Fruit fly (Drosophila melanogaster) whole organism, pupa: ENCODE results near the gene Cep290.
A peak's percentile ranks its signal among the peaks of the same experiment; 100 is the strongest.

Experiments used
- CG13204 ChIP-seq: fragments of 200-800 bp; sonication (Bioruptor generic); optimal IDR thresholded peaks from 2 replicates; lab custom pipeline; 2018; ENCODE audit warnings: missing biosample characterization, mild to moderate bottlenecking, missing genetic modification characterization, moderate library complexity
- CG14655 ChIP-seq: fragments of 200-800 bp; sonication (Bioruptor generic); optimal IDR thresholded peaks from 3 replicates; lab custom pipeline; 2017; ENCODE audit warnings: mild to moderate bottlenecking, missing biosample characterization, missing genetic modification reagents, missing genetic modification characterization
- CG15710 ChIP-seq: fragments of 200-800 bp; sonication (Bioruptor generic); optimal IDR thresholded peaks from 2 replicates; lab custom pipeline; 2018; ENCODE audit warnings: missing biosample characterization, mild to moderate bottlenecking, missing genetic modification characterization, moderate library complexity
- CG17806 ChIP-seq: fragments of 200-800 bp; sonication (Bioruptor generic); optimal IDR thresholded peaks from 2 replicates; lab custom pipeline; 2018; ENCODE audit warnings: missing biosample characterization, mild to moderate bottlenecking, missing genetic modification characterization, moderate library complexity
- CG8159 ChIP-seq: fragments of 200-800 bp; sonication (Bioruptor generic); optimal IDR thresholded peaks from 3 replicates; lab custom pipeline; 2018; ENCODE audit warnings: missing biosample characterization, mild to moderate bottlenecking, missing genetic modification characterization, moderate library complexity
- CG8301 ChIP-seq: fragments of 200-800 bp; sonication (Bioruptor generic); optimal IDR thresholded peaks from 2 replicates; lab custom pipeline; 2018; ENCODE audit warnings: missing biosample characterization, mild to moderate bottlenecking, missing genetic modification characterization
- CG9948 ChIP-seq: fragments of 200-800 bp; sonication (Bioruptor generic); optimal IDR thresholded peaks from 2 replicates; lab custom pipeline; 2018; ENCODE audit warnings: missing biosample characterization, mild to moderate bottlenecking, missing genetic modification characterization, moderate library complexity
- D1 ChIP-seq: fragments of 200-800 bp; sonication (Bioruptor generic); optimal IDR thresholded peaks from 2 replicates; lab custom pipeline; 2018; ENCODE audit warnings: missing biosample characterization, mild to moderate bottlenecking, missing genetic modification characterization, moderate library complexity
- EcR ChIP-seq: fragments of 200-800 bp; sonication (Bioruptor generic); optimal IDR thresholded peaks from 3 replicates; lab custom pipeline; 2019; ENCODE audit warnings: missing biosample characterization, missing genetic modification characterization, mild to moderate bottlenecking, moderate library complexity, missing genetic modification reagents
- gl ChIP-seq: fragments of 200-800 bp; sonication (Bioruptor generic); optimal IDR thresholded peaks from 2 replicates; lab custom pipeline; 2018; ENCODE audit warnings: missing biosample characterization, mild to moderate bottlenecking, missing genetic modification characterization
- rn ChIP-seq: fragments of 200-800 bp; sonication (Bioruptor generic); IDR thresholded peaks from 2 replicates; pipeline ENCODE4 v1.3.6; 2022; ENCODE audit warnings: missing biosample characterization, missing genetic modification characterization

dm6 chr3L:820332-820731 is 23.4 kb upstream of the Cep290 start:
- TF ChIP-seq CG9948 (tag; lab: Kevin White, UChicago) (peak; percentile 83), gl (tag; lab: Kevin White, UChicago) (peak; percentile 55), CG14655 (GFP tag; lab: Kevin White, UChicago) (peak; percentile 87), CG13204 (GFP tag; lab: Kevin White, UChicago) (peak; percentile 79), EcR (GFP tag; lab: Kevin White, UChicago) (peak; percentile 12), rn (GFP tag; lab: Robert Waterston, UW) (peak; percentile 48; the same call in 1 of the 2 replicates), CG17806 (tag; lab: Kevin White, UChicago) (peak; percentile 87), CG8159 (tag; lab: Kevin White, UChicago) (peak; percentile 84), CG8301 (tag; lab: Kevin White, UChicago) (peak; percentile 78), CG15710 (tag; lab: Kevin White, UChicago) (peak; percentile 85), D1 (tag; lab: Kevin White, UChicago) (peak; percentile 12)
